Worm (Caenorhabditis elegans) whole organism, L4/young adult: Measurements from ENCODE around the gene M05D6.2.
A peak's percentile ranks its signal among the peaks of the same experiment; 100 is the strongest.

ENCODE experiments used
- W03F9.2 ChIP-seq: fragments of 150-350 bp; optimal IDR thresholded peaks from 2 replicates; lab custom pipeline; 2014; ENCODE audit warnings: missing biosample characterization, missing genetic modification characterization
- dao-5 ChIP-seq: sonication (generic microtip); optimal IDR thresholded peaks from 2 replicates; lab custom pipeline; 2016; ENCODE audit warnings: missing genotype, missing genetic modification characterization, moderate library complexity, missing compliant biosample characterization
- him-1 ChIP-seq: sonication (generic microtip); optimal IDR thresholded peaks from 2 replicates; lab custom pipeline; 2016; ENCODE audit warnings: missing genotype, missing genetic modification reagents, missing genetic modification characterization, missing compliant biosample characterization

Gene M05D6.2

ce11 chrII:8475306-8475822, 7.5 kb downstream of the M05D6.2 start, which contains the start of the genes M05D6.1 and M05D6.3:
TSS of gene M05D6.1 (minus strand) at chrII:8475406.
TSS of gene M05D6.3 (plus strand) at chrII:8475772.
- TF ChIP-seq dao-5 (tag; lab: Kevin White, UChicago) = no peak
- no peak for TF ChIP-seq W03F9.2 (tag; lab: Kevin White, UChicago)
- no peak for TF ChIP-seq him-1 (tag; lab: Kevin White, UChicago)

- no peak for TF ChIP-seq him-1 (tag; lab: Kevin White, UChicago)
- no peak for TF ChIP-seq W03F9.2 (tag; lab: Kevin White, UChicago)
- no peak for TF ChIP-seq dao-5 (tag; lab: Kevin White, UChicago)
These were observed 11.4 kb downstream of the M05D6.2 start for ce11 chrII:8479337-8479736.

- TF ChIP-seq him-1 (tag; lab: Kevin White, UChicago) = no peak
- TF ChIP-seq dao-5 (tag; lab: Kevin White, UChicago) = no peak
- TF ChIP-seq W03F9.2 (tag; lab: Kevin White, UChicago) = no peak
These were observed 12.3 kb downstream of the M05D6.2 start, which contains the start of gene lact-4 for ce11 chrII:8480166-8480565. TSS of gene lact-4 (minus strand) at chrII:8480478.

ce11 chrII:8481033-8481708, 13.3 kb downstream of the M05D6.2 start:
- TF ChIP-seq W03F9.2 (tag; lab: Kevin White, UChicago) (peak; percentile 13), him-1 (tag; lab: Kevin White, UChicago) (no peak), dao-5 (tag; lab: Kevin White, UChicago) (no peak)

- TF ChIP-seq W03F9.2 (tag; lab: Kevin White, UChicago) (no peak), him-1 (tag; lab: Kevin White, UChicago) (no peak), dao-5 (tag; lab: Kevin White, UChicago) (no peak)
These were observed 13.9 kb downstream of the M05D6.2 start, which contains the start of gene M05D6.5 for ce11 chrII:8481731-8482253. TSS of gene M05D6.5 (minus strand) at chrII:8482203.

ce11 chrII:8483124-8483792, 15.3 kb downstream of the M05D6.2 start:
- no peak for TF ChIP-seq dao-5 (tag; lab: Kevin White, UChicago)

- TF ChIP-seq W03F9.2 (tag; lab: Kevin White, UChicago) (no peak), dao-5 (tag; lab: Kevin White, UChicago) (no peak), him-1 (tag; lab: Kevin White, UChicago) (no peak)
These were observed 15.9 kb downstream of the M05D6.2 start, which contains the start of gene taap-1 for ce11 chrII:8483793-8484186. TSS of gene taap-1 (minus strand) at chrII:8483871.

- TF ChIP-seq W03F9.2 (tag; lab: Kevin White, UChicago) (no peak), him-1 (tag; lab: Kevin White, UChicago) (no peak), dao-5 (tag; lab: Kevin White, UChicago) (no peak)
These were observed 16.6 kb downstream of the M05D6.2 start for ce11 chrII:8484546-8484945.

- TF ChIP-seq W03F9.2 (tag; lab: Kevin White, UChicago) = no peak
- TF ChIP-seq him-1 (tag; lab: Kevin White, UChicago) = no peak
- TF ChIP-seq dao-5 (tag; lab: Kevin White, UChicago) = no peak
These were observed 17.7 kb downstream of the M05D6.2 start, which contains the start of gene gbh-2 for ce11 chrII:8485603-8486002. TSS of gene gbh-2 (plus strand) at chrII:8485879.

- no peak for TF ChIP-seq W03F9.2 (tag; lab: Kevin White, UChicago)
- TF ChIP-seq dao-5 (tag; lab: Kevin White, UChicago) = no peak
- no peak for TF ChIP-seq him-1 (tag; lab: Kevin White, UChicago)
These were observed 20.2 kb downstream of the M05D6.2 start for ce11 chrII:8488123-8488522.

- TF ChIP-seq W03F9.2 (tag; lab: Kevin White, UChicago) (no peak), him-1 (tag; lab: Kevin White, UChicago) (no peak), dao-5 (tag; lab: Kevin White, UChicago) (no peak)
These were observed 26.4 kb downstream of the M05D6.2 start, which contains the start of gene M05D6.9 for ce11 chrII:8494228-8494717. TSS of gene M05D6.9 (plus strand) at chrII:8494278.

ce11 chrII:8496184-8496583, 28.3 kb downstream of the M05D6.2 start:
- TF ChIP-seq dao-5 (tag; lab: Kevin White, UChicago) (no peak), him-1 (tag; lab: Kevin White, UChicago) (no peak), W03F9.2 (tag; lab: Kevin White, UChicago) (no peak)

ce11 chrII:8498173-8498572, 30.3 kb downstream of the M05D6.2 start:
- TF ChIP-seq him-1 (tag; lab: Kevin White, UChicago) (no peak), dao-5 (tag; lab: Kevin White, UChicago) (no peak), W03F9.2 (tag; lab: Kevin White, UChicago) (no peak)
